Worm (Caenorhabditis elegans) whole organism, L4 larva: ENCODE data around the gene slcf-2.

Experiments
- T26A8.4 ChIP-seq: fragments of 200-800 bp; sonication (Bioruptor generic); IDR thresholded peaks from 2 replicates; pipeline ENCODE4 v1.3.6; 2022; ENCODE audit warnings: missing genetic modification characterization, missing compliant biosample characterization
- Y105C5A.15 ChIP-seq: fragments of 200-800 bp; sonication (Bioruptor generic); IDR thresholded peaks from 2 replicates; pipeline ENCODE4 v1.3.6; 2022; ENCODE audit warnings: missing genetic modification characterization, missing compliant biosample characterization
- Y48G9A.11 ChIP-seq: fragments of 200-800 bp; sonication (Bioruptor generic); IDR thresholded peaks from 2 replicates; pipeline ENCODE4 v1.3.6; 2022; ENCODE audit warnings: missing genetic modification reagents, missing genetic modification characterization, missing compliant biosample characterization
- Y5F2A.4 ChIP-seq: fragments of 200-800 bp; sonication (Bioruptor generic); optimal IDR thresholded peaks from 2 replicates; lab custom pipeline; 2018; ENCODE audit warnings: mild to moderate bottlenecking, missing genetic modification characterization, missing compliant biosample characterization
- ZK546.5 ChIP-seq, 2 experiments: sonication (generic microtip); optimal IDR thresholded peaks; 2 replicates each; lab custom pipeline; 2017; ENCODE audit warnings: missing biosample characterization in 2 of 2, missing genetic modification characterization in 2 of 2
- ama-1 ChIP-seq: fragments of 150-350 bp; optimal IDR thresholded peaks from 2 replicates; lab custom pipeline; 2014; ENCODE audit warnings: inconsistent platforms, mixed read lengths
- ceh-28 ChIP-seq: fragments of 150-350 bp; optimal IDR thresholded peaks from 2 replicates; lab custom pipeline; 2014; ENCODE audit warnings: missing biosample characterization, missing genetic modification reagents, missing genetic modification characterization
- ceh-32 ChIP-seq: sonication (generic microtip); optimal IDR thresholded peaks from 2 replicates; lab custom pipeline; 2016; ENCODE audit warnings: mild to moderate bottlenecking, missing genetic modification characterization, missing compliant biosample characterization; ENCODE audit not compliant: poor library complexity
- ceh-62 ChIP-seq: sonication (generic microtip); optimal IDR thresholded peaks from 2 replicates; lab custom pipeline; 2017; ENCODE audit warnings: missing biosample characterization, missing genetic modification characterization
- ctbp-1 ChIP-seq: fragments of 200-800 bp; sonication (Bioruptor generic); IDR thresholded peaks from 2 replicates; pipeline ENCODE4 v1.3.6; 2022; ENCODE audit warnings: missing genetic modification reagents, missing genetic modification characterization, missing compliant biosample characterization
- daf-16 ChIP-seq, 3 experiments: sonication (generic microtip); optimal IDR thresholded peaks; 2 replicates each; lab custom pipeline; 2016 to 2017; ENCODE audit warnings: missing genetic modification characterization in 3 of 3, missing genetic modification reagents in 3 of 3, mild to moderate bottlenecking in 2 of 3, missing compliant biosample characterization in 2 of 3, missing biosample characterization in 1 of 3, moderate library complexity in 1 of 3
- dmd-6 ChIP-seq: fragments of 200-800 bp; sonication (Bioruptor generic); IDR thresholded peaks from 2 replicates; pipeline ENCODE4 v1.3.6; 2022; ENCODE audit warnings: missing genetic modification reagents, missing genetic modification characterization, missing compliant biosample characterization
- dmd-9 ChIP-seq: fragments of 200-800 bp; sonication (Bioruptor generic); IDR thresholded peaks from 2 replicates; pipeline ENCODE4 v1.3.6; 2022; ENCODE audit warnings: missing genetic modification reagents, missing genetic modification characterization, missing compliant biosample characterization
- dpl-1 ChIP-seq: fragments of 150-350 bp; optimal IDR thresholded peaks from 2 replicates; lab custom pipeline; 2014; ENCODE audit warnings: missing biosample characterization, missing genetic modification reagents, missing genetic modification characterization
- dve-1 ChIP-seq: sonication (generic microtip); optimal IDR thresholded peaks from 2 replicates; lab custom pipeline; 2017; ENCODE audit warnings: antibody characterized with exemption, mild to moderate bottlenecking, missing genetic modification characterization, missing compliant biosample characterization; ENCODE audit not compliant: insufficient read depth
- egl-27 ChIP-seq: sonication (generic microtip); optimal IDR thresholded peaks from 3 replicates; lab custom pipeline; 2017; ENCODE audit warnings: missing biosample characterization, missing genetic modification reagents, missing genetic modification characterization
- fkh-10 ChIP-seq: fragments of 150-350 bp; optimal IDR thresholded peaks from 2 replicates; lab custom pipeline; 2014; ENCODE audit warnings: missing biosample characterization, missing genetic modification reagents, missing genetic modification characterization
- fos-1 ChIP-seq: fragments of 150-350 bp; optimal IDR thresholded peaks from 2 replicates; lab custom pipeline; 2014; ENCODE audit warnings: missing biosample characterization, missing genetic modification characterization
- hlh-11 ChIP-seq: fragments of 200-800 bp; sonication (Bioruptor generic); optimal IDR thresholded peaks from 2 replicates; lab custom pipeline; 2018; ENCODE audit warnings: mild to moderate bottlenecking, missing genetic modification characterization, missing compliant biosample characterization
- hmg-1.1 ChIP-seq: fragments of 200-800 bp; sonication (Bioruptor generic); IDR thresholded peaks from 2 replicates; pipeline ENCODE4 v1.3.6; 2022; ENCODE audit warnings: missing genetic modification reagents, missing genetic modification characterization, missing compliant biosample characterization
- jun-1 ChIP-seq: fragments of 150-350 bp; optimal IDR thresholded peaks from 2 replicates; lab custom pipeline; 2014; ENCODE audit warnings: missing biosample characterization, missing genetic modification reagents, missing genetic modification characterization
- lim-7 ChIP-seq: fragments of 200-800 bp; sonication (Bioruptor generic); IDR thresholded peaks from 2 replicates; pipeline ENCODE4 v1.3.6; 2022; ENCODE audit warnings: missing genetic modification characterization, missing compliant biosample characterization
- lin-1 ChIP-seq: fragments of 200-800 bp; sonication (Bioruptor generic); IDR thresholded peaks from 2 replicates; pipeline ENCODE4 v1.3.6; 2022; ENCODE audit warnings: missing genetic modification reagents, missing genetic modification characterization, missing compliant biosample characterization
- lin-13 ChIP-seq: fragments of 150-350 bp; optimal IDR thresholded peaks from 2 replicates; lab custom pipeline; 2014; ENCODE audit warnings: missing biosample characterization, missing genetic modification reagents, missing genetic modification characterization
- lin-15B ChIP-seq: fragments of 150-350 bp; sonication (generic microtip); optimal IDR thresholded peaks from 3 replicates; lab custom pipeline; 2014; ENCODE audit warnings: missing biosample characterization, missing genetic modification characterization
- madf-5 ChIP-seq, 2 experiments: fragments of 200-800 bp; sonication (Bioruptor generic); IDR thresholded peaks; 2 replicates each; pipeline ENCODE4 v1.3.6; 2022; ENCODE audit warnings: missing compliant biosample characterization in 2 of 2, missing genetic modification characterization in 2 of 2
- madf-9 ChIP-seq: fragments of 200-800 bp; sonication (Bioruptor generic); conservative IDR thresholded peaks from 2 replicates; pipeline ENCODE4 v1.3.6; 2022; ENCODE audit warnings: missing genetic modification reagents, missing genetic modification characterization, missing compliant biosample characterization
- mdt-29 ChIP-seq: fragments of 200-800 bp; sonication (Bioruptor generic); IDR thresholded peaks from 2 replicates; pipeline ENCODE4 v1.3.6; 2022; ENCODE audit warnings: missing genetic modification reagents, missing genetic modification characterization, missing compliant biosample characterization
- mes-2 ChIP-seq: sonication (generic microtip); optimal IDR thresholded peaks from 2 replicates; lab custom pipeline; 2016; ENCODE audit warnings: missing genotype, mild to moderate bottlenecking, missing genetic modification characterization, missing compliant biosample characterization; ENCODE audit not compliant: poor library complexity, severe bottlenecking
- mxl-3 ChIP-seq: fragments of 200-800 bp; sonication (Bioruptor generic); optimal IDR thresholded peaks from 2 replicates; lab custom pipeline; 2018; ENCODE audit warnings: mild to moderate bottlenecking, missing genetic modification characterization, missing compliant biosample characterization
- nhr-10 ChIP-seq: fragments of 150-350 bp; optimal IDR thresholded peaks from 2 replicates; lab custom pipeline; 2014; ENCODE audit warnings: missing biosample characterization, missing genetic modification characterization
- nhr-11 ChIP-seq: fragments of 150-350 bp; optimal IDR thresholded peaks from 2 replicates; lab custom pipeline; 2014; ENCODE audit warnings: missing biosample characterization, missing genetic modification characterization
- nhr-111 ChIP-seq: fragments of 200-800 bp; sonication (Bioruptor generic); optimal IDR thresholded peaks from 2 replicates; lab custom pipeline; 2018; ENCODE audit warnings: mild to moderate bottlenecking, missing genetic modification characterization, missing compliant biosample characterization
- nhr-42 ChIP-seq: fragments of 200-800 bp; sonication (Bioruptor generic); IDR thresholded peaks from 2 replicates; pipeline ENCODE4 v1.3.6; 2022; ENCODE audit warnings: missing genetic modification characterization, missing compliant biosample characterization
- nhr-6 ChIP-seq: fragments of 150-350 bp; optimal IDR thresholded peaks from 2 replicates; lab custom pipeline; 2014; ENCODE audit warnings: missing biosample characterization, missing genetic modification characterization
- nhr-77 ChIP-seq: fragments of 150-350 bp; optimal IDR thresholded peaks from 2 replicates; lab custom pipeline; 2014; ENCODE audit warnings: missing biosample characterization, missing genetic modification characterization
- pha-4 ChIP-seq, 2 experiments: fragments of 150-350 bp in 1 of 2; fragments of 200-800 bp in 1 of 2; sonication (Bioruptor generic) in 1 of 2; IDR thresholded peaks in 1 of 2; optimal IDR thresholded peaks in 1 of 2; 2 replicates each; pipeline versions ENCODE4 v1.3.6 to Lab custom; 2014 to 2022; ENCODE audit warnings: missing genetic modification characterization in 2 of 2, missing genetic modification reagents in 2 of 2, missing biosample characterization in 1 of 2, missing compliant biosample characterization in 1 of 2
- php-3 ChIP-seq: fragments of 200-800 bp; sonication (Bioruptor generic); IDR thresholded peaks from 2 replicates; pipeline ENCODE4 v1.3.6; 2022; ENCODE audit warnings: missing genetic modification reagents, missing genetic modification characterization, missing compliant biosample characterization
- saeg-2 ChIP-seq: fragments of 200-800 bp; sonication (Bioruptor generic); IDR thresholded peaks from 2 replicates; pipeline ENCODE4 v1.3.6; 2022; ENCODE audit warnings: missing genetic modification reagents, missing genetic modification characterization, missing compliant biosample characterization
- sdz-12 ChIP-seq: fragments of 200-800 bp; sonication (Bioruptor generic); optimal IDR thresholded peaks from 2 replicates; lab custom pipeline; 2018; ENCODE audit warnings: mild to moderate bottlenecking, missing genetic modification characterization, missing compliant biosample characterization
- skn-1 ChIP-seq: fragments of 150-350 bp; optimal IDR thresholded peaks from 2 replicates; lab custom pipeline; 2014; ENCODE audit warnings: missing biosample characterization, missing genetic modification characterization
- snpc-4 ChIP-seq: fragments of 150-350 bp; optimal IDR thresholded peaks from 2 replicates; lab custom pipeline; 2014; ENCODE audit warnings: missing biosample characterization, missing genetic modification characterization
- spr-3 ChIP-seq: fragments of 200-800 bp; sonication (Bioruptor generic); optimal IDR thresholded peaks from 2 replicates; lab custom pipeline; 2018; ENCODE audit warnings: mild to moderate bottlenecking, missing genetic modification characterization, missing compliant biosample characterization
- tag-97 ChIP-seq: fragments of 200-800 bp; sonication (Bioruptor generic); IDR thresholded peaks from 2 replicates; pipeline ENCODE4 v1.3.6; 2022; ENCODE audit warnings: missing genetic modification characterization, missing compliant biosample characterization
- tra-1 ChIP-seq: fragments of 200-800 bp; sonication (Bioruptor generic); IDR thresholded peaks from 2 replicates; pipeline ENCODE4 v1.3.6; 2022; ENCODE audit warnings: missing genetic modification reagents, missing genetic modification characterization, missing compliant biosample characterization
- unc-62 ChIP-seq, 3 experiments: fragments of 150-350 bp in 1 of 3; sonication (generic microtip); optimal IDR thresholded peaks in 2 of 3; peaks in 1 of 3; 1 replicate in 1 of 3; 2 replicates in 2 of 3; lab custom pipeline; 2014 to 2017; ENCODE audit warnings: missing biosample characterization in 3 of 3, missing genetic modification characterization in 3 of 3, missing genetic modification reagents in 3 of 3, missing genotype in 1 of 3
- vab-7 ChIP-seq: fragments of 200-800 bp; sonication (Bioruptor generic); IDR thresholded peaks from 2 replicates; pipeline ENCODE4 v1.3.6; 2022; ENCODE audit warnings: missing genetic modification reagents, missing genetic modification characterization, missing compliant biosample characterization
- zag-1 ChIP-seq: fragments of 150-350 bp; optimal IDR thresholded peaks from 2 replicates; lab custom pipeline; 2014; ENCODE audit warnings: missing biosample characterization, missing genetic modification characterization
- zip-11 ChIP-seq: fragments of 200-800 bp; sonication (Bioruptor generic); IDR thresholded peaks from 2 replicates; pipeline ENCODE4 v1.3.6; 2022; ENCODE audit warnings: missing genetic modification characterization, missing compliant biosample characterization
- ztf-7 ChIP-seq: fragments of 150-350 bp; optimal IDR thresholded peaks from 2 replicates; lab custom pipeline; 2014; ENCODE audit warnings: missing biosample characterization, missing genetic modification characterization

Gene slcf-2

DNA sequence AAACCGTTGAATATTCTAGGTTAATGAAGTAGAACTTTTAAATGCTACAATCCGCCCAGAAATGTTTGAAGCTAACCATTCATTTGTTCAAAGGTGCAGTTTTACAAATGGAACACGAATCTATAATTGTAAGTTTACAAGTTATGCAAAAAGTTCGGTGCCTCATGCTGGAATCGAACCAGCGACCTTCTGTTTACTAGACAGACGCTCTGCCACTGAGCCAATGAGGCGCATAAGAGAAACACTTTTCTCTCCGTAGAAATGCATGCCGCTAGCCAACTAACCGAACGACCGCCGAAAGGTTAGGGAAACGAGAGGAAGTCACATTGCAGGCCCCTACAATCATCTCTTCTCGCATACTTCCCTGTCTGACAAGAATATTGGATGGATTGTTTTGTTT is 22.4 kb upstream of the slcf-2 start (continued):
- TF ChIP-seq madf-5 (GFP tag; IDR thresholded peaks at IDR 0.05; lab: Robert Waterston, UW) (peak; percentile 80 to 82; a peak in 2 of 4 replicates), dmd-9 (GFP tag; lab: Robert Waterston, UW) (no peak; the same call in 1 of the 2 replicates), nhr-42 (GFP tag; lab: Robert Waterston, UW) (peak; percentile 81), pha-4 (GFP tag; IDR thresholded peaks at IDR 0.05; lab: Robert Waterston, UW) (peak; percentile 90), pha-4 (tag; optimal IDR thresholded peaks at IDR 0.05; lab: Kevin White, UChicago) (peak; percentile 34), daf-16 (GFP tag; optimal IDR thresholded peaks at IDR 0.05; lab: Kevin White, UChicago) (peak; percentile 45 to 82), daf-16 (tag; optimal IDR thresholded peaks at IDR 0.05; lab: Kevin White, UChicago) (peak; percentile 89), zag-1 (tag; lab: Kevin White, UChicago) (no peak), vab-7 (GFP tag; lab: Robert Waterston, UW) (peak; percentile 93), jun-1 (tag; lab: Kevin White, UChicago) (peak; percentile 18), saeg-2 (GFP tag; lab: Robert Waterston, UW) (peak; percentile 71; the same call in 1 of the 2 replicates), mes-2 (tag; lab: Kevin White, UChicago) (peak; percentile 87), madf-9 (GFP tag; lab: Robert Waterston, UW) (peak; percentile 93), ztf-7 (tag; lab: Kevin White, UChicago) (peak; percentile 55), lin-1 (no peak), fkh-10 (no peak), lin-15B (tag; lab: Kevin White, UChicago) (no peak), spr-3 (peak; percentile 73), ama-1 (lab: Kevin White, UChicago) (no peak), tra-1 (GFP tag; lab: Robert Waterston, UW) (peak; percentile 72; the same call in 1 of the 2 replicates), zip-11 (GFP tag; lab: Robert Waterston, UW) (peak; percentile 89), fos-1 (no peak), dpl-1 (GFP tag; lab: Kevin White, UChicago) (no peak), Y5F2A.4 (peak; percentile 62), hlh-11 (tag; lab: Kevin White, UChicago) (peak; percentile 56), tag-97 (GFP tag; lab: Robert Waterston, UW) (no peak), egl-27 (tag; lab: Kevin White, UChicago) (no peak), dve-1 (tag; lab: Kevin White, UChicago) (peak; percentile 56), lim-7 (GFP tag; lab: Robert Waterston, UW) (peak; percentile 93), nhr-6 (tag; lab: Kevin White, UChicago) (no peak), nhr-10 (tag; lab: Kevin White, UChicago) (no peak), nhr-11 (tag; lab: Kevin White, UChicago) (peak; percentile 33), nhr-77 (tag; lab: Kevin White, UChicago) (peak; percentile 60), mxl-3 (GFP tag; lab: Kevin White, UChicago) (peak; percentile 66), hmg-1.1 (GFP tag; lab: Robert Waterston, UW) (peak; percentile 95), Y105C5A.15 (peak; percentile 98), unc-62 (GFP tag; optimal IDR thresholded peaks at IDR 0.05 in 1 of 2; lab: Kevin White, UChicago) (no peak), unc-62 (tag; optimal IDR thresholded peaks at IDR 0.05; lab: Kevin White, UChicago) (no peak), lin-13 (peak; percentile 23), skn-1 (no peak), Y48G9A.11 (GFP tag; lab: Robert Waterston, UW) (peak; percentile 82), mdt-29 (GFP tag; lab: Robert Waterston, UW) (peak; percentile 81; the same call in 1 of the 2 replicates), T26A8.4 (peak; percentile 90), sdz-12 (GFP tag; lab: Kevin White, UChicago) (peak; percentile 84), ceh-32 (peak; percentile 22), dmd-6 (GFP tag; lab: Robert Waterston, UW) (peak; percentile 76), ceh-62 (tag; lab: Kevin White, UChicago) (no peak), ctbp-1 (GFP tag; lab: Robert Waterston, UW) (peak; percentile 88), ceh-28 (tag; lab: Kevin White, UChicago) (no peak), ZK546.5 (tag; optimal IDR thresholded peaks at IDR 0.05; lab: Kevin White, UChicago) (no peak), php-3 (GFP tag; lab: Robert Waterston, UW) (peak; percentile 51; the same call in 1 of the 2 replicates), nhr-111 (peak; percentile 66), snpc-4 (tag; lab: Kevin White, UChicago) (no peak)
